Worm (Caenorhabditis elegans) whole organism, young adult: ENCODE data around the gene dao-6.

Experiments
- B0019.2 ChIP-seq: fragments of 200-800 bp; sonication (Bioruptor generic); conservative IDR thresholded peaks from 2 replicates; pipeline ENCODE4 v1.3.6; 2022; ENCODE audit warnings: missing genetic modification reagents, missing genetic modification characterization, missing compliant biosample characterization
- B0261.1 ChIP-seq: sonication (generic microtip); optimal IDR thresholded peaks from 2 replicates; lab custom pipeline; 2016; ENCODE audit warnings: mild to moderate bottlenecking, missing genetic modification characterization, moderate library complexity, missing compliant biosample characterization
- D2030.7 ChIP-seq: fragments of 200-800 bp; sonication (Bioruptor generic); IDR thresholded peaks from 2 replicates; pipeline ENCODE4 v1.3.6; 2022; ENCODE audit warnings: missing genetic modification reagents, missing genetic modification characterization, missing compliant biosample characterization
- F33H1.4 ChIP-seq: fragments of 200-800 bp; sonication (Bioruptor generic); IDR thresholded peaks from 2 replicates; pipeline ENCODE4 v1.3.6; 2022; ENCODE audit warnings: missing genetic modification reagents, missing genetic modification characterization, missing compliant biosample characterization
- F49E8.2 ChIP-seq: sonication (generic microtip); optimal IDR thresholded peaks from 3 replicates; lab custom pipeline; 2017; ENCODE audit warnings: missing genetic modification characterization, mild to moderate bottlenecking, missing compliant biosample characterization, antibody characterized with exemption, moderate library complexity; ENCODE audit not compliant: insufficient read depth
- F52B5.7 ChIP-seq: sonication (generic microtip); optimal IDR thresholded peaks from 2 replicates; lab custom pipeline; 2016; ENCODE audit warnings: mild to moderate bottlenecking, missing genetic modification characterization, missing compliant biosample characterization
- K11D2.4 ChIP-seq: fragments of 200-800 bp; sonication (Bioruptor generic); IDR thresholded peaks from 2 replicates; pipeline ENCODE4 v1.3.6; 2022; ENCODE audit warnings: missing genetic modification reagents, missing genetic modification characterization, missing compliant biosample characterization
- attf-3 ChIP-seq: fragments of 200-800 bp; sonication (Bioruptor generic); conservative IDR thresholded peaks from 2 replicates; pipeline ENCODE4 v1.3.6; 2022; ENCODE audit warnings: missing genetic modification reagents, missing genetic modification characterization, missing compliant biosample characterization
- attf-6 ChIP-seq: fragments of 200-800 bp; sonication (Bioruptor generic); IDR thresholded peaks from 2 replicates; pipeline ENCODE4 v1.3.6; 2022; ENCODE audit warnings: missing genetic modification reagents, missing genetic modification characterization, missing compliant biosample characterization
- ceh-27 ChIP-seq: fragments of 200-800 bp; sonication (Bioruptor generic); optimal IDR thresholded peaks from 2 replicates; lab custom pipeline; 2018; ENCODE audit warnings: mild to moderate bottlenecking, missing genetic modification characterization, moderate library complexity, missing compliant biosample characterization
- dox-1 ChIP-seq: fragments of 200-800 bp; sonication (Bioruptor generic); IDR thresholded peaks from 2 replicates; pipeline ENCODE4 v1.3.6; 2022; ENCODE audit warnings: missing genetic modification reagents, missing genetic modification characterization, missing compliant biosample characterization
- egl-44 ChIP-seq: fragments of 200-800 bp; sonication (Bioruptor generic); IDR thresholded peaks from 2 replicates; pipeline ENCODE4 v1.3.6; 2022; ENCODE audit warnings: missing genetic modification reagents, missing genetic modification characterization, missing compliant biosample characterization
- egrh-3 ChIP-seq: fragments of 200-800 bp; sonication (Bioruptor generic); IDR thresholded peaks from 2 replicates; pipeline ENCODE4 v1.3.6; 2022; ENCODE audit warnings: missing genetic modification reagents, missing genetic modification characterization, missing compliant biosample characterization
- ekl-4 ChIP-seq: fragments of 200-800 bp; sonication (Bioruptor generic); IDR thresholded peaks from 2 replicates; pipeline ENCODE4 v1.3.6; 2022; ENCODE audit warnings: missing genetic modification reagents, missing genetic modification characterization, missing compliant biosample characterization
- gei-17 ChIP-seq: fragments of 200-800 bp; sonication (Bioruptor generic); optimal IDR thresholded peaks from 2 replicates; lab custom pipeline; 2018; ENCODE audit warnings: mild to moderate bottlenecking, missing genetic modification characterization, missing compliant biosample characterization
- hlh-12 ChIP-seq: sonication (generic microtip); optimal IDR thresholded peaks from 2 replicates; lab custom pipeline; 2016; ENCODE audit warnings: missing genetic modification characterization, missing compliant biosample characterization
- hmg-20 ChIP-seq: fragments of 200-800 bp; sonication (Bioruptor generic); IDR thresholded peaks from 2 replicates; pipeline ENCODE4 v1.3.6; 2022; ENCODE audit warnings: missing genetic modification reagents, missing genetic modification characterization, missing compliant biosample characterization
- let-607 ChIP-seq, 2 experiments: fragments of 200-800 bp in 1 of 2; sonication (Bioruptor generic) in 1 of 2; sonication (generic microtip) in 1 of 2; optimal IDR thresholded peaks; 2 replicates each; lab custom pipeline; 2016 to 2018; ENCODE audit warnings: mild to moderate bottlenecking in 2 of 2, missing compliant biosample characterization in 2 of 2, missing genetic modification characterization in 2 of 2, moderate library complexity in 2 of 2, missing genotype in 1 of 2
- lir-1 ChIP-seq: fragments of 200-800 bp; sonication (Bioruptor generic); conservative IDR thresholded peaks from 2 replicates; pipeline ENCODE4 v1.3.6; 2022; ENCODE audit warnings: missing genetic modification reagents, missing genetic modification characterization, missing compliant biosample characterization
- lsl-1 ChIP-seq: fragments of 200-800 bp; sonication (Bioruptor generic); optimal IDR thresholded peaks from 2 replicates; lab custom pipeline; 2018; ENCODE audit warnings: mild to moderate bottlenecking, missing genetic modification characterization, moderate library complexity, missing compliant biosample characterization
- madf-10 ChIP-seq: sonication (generic microtip); optimal IDR thresholded peaks from 2 replicates; lab custom pipeline; 2016; ENCODE audit warnings: mild to moderate bottlenecking, missing genetic modification characterization, missing compliant biosample characterization
- madf-6 ChIP-seq: fragments of 200-800 bp; sonication (Bioruptor generic); IDR thresholded peaks from 2 replicates; pipeline ENCODE4 v1.3.6; 2022; ENCODE audit warnings: missing genetic modification reagents, missing genetic modification characterization, missing compliant biosample characterization
- mes-4 ChIP-seq: sonication (generic microtip); optimal IDR thresholded peaks from 2 replicates; lab custom pipeline; 2016; ENCODE audit warnings: missing genotype, missing genetic modification characterization, missing compliant biosample characterization
- nfya-2 ChIP-seq: fragments of 200-800 bp; sonication (Bioruptor generic); IDR thresholded peaks from 2 replicates; pipeline ENCODE4 v1.3.6; 2022; ENCODE audit warnings: missing genetic modification reagents, missing genetic modification characterization, missing compliant biosample characterization
- nfyb-1 ChIP-seq: fragments of 200-800 bp; sonication (Bioruptor generic); IDR thresholded peaks from 2 replicates; pipeline ENCODE4 v1.3.6; 2022; ENCODE audit warnings: missing genetic modification reagents, missing genetic modification characterization, missing compliant biosample characterization
- nhr-179 ChIP-seq: sonication (generic microtip); optimal IDR thresholded peaks from 2 replicates; lab custom pipeline; 2016; ENCODE audit warnings: mild to moderate bottlenecking, missing genetic modification characterization, missing compliant biosample characterization
- rpc-1 ChIP-seq, 2 experiments: fragments of 150-350 bp in 1 of 2; sonication (generic microtip) in 1 of 2; optimal IDR thresholded peaks; 2 replicates each; lab custom pipeline; 2014 to 2018; ENCODE audit warnings: missing biosample characterization in 1 of 2, missing genetic modification characterization in 1 of 2, missing genetic modification reagents in 1 of 2, missing genotype in 1 of 2
- snpc-1.1 ChIP-seq: sonication (generic microtip); optimal IDR thresholded peaks from 2 replicates; lab custom pipeline; 2017; ENCODE audit warnings: missing genetic modification characterization, mild to moderate bottlenecking, missing compliant biosample characterization, antibody characterized with exemption, moderate library complexity, missing genotype, missing genetic modification reagents; ENCODE audit not compliant: insufficient read depth
- snpc-1.3 ChIP-seq: sonication (generic microtip); optimal IDR thresholded peaks from 2 replicates; lab custom pipeline; 2017; ENCODE audit warnings: missing genetic modification characterization, mild to moderate bottlenecking, missing compliant biosample characterization, antibody characterized with exemption, moderate library complexity, missing genotype, missing genetic modification reagents; ENCODE audit not compliant: insufficient read depth
- snpc-4 ChIP-seq, 5 experiments: fragments of 150-350 bp in 1 of 5; sonication (generic microtip) in 4 of 5; optimal IDR thresholded peaks; 2 replicates each; lab custom pipeline; 2014 to 2018; ENCODE audit warnings: missing genetic modification characterization in 5 of 5, missing biosample characterization in 3 of 5, antibody characterized with exemption in 2 of 5, mild to moderate bottlenecking in 2 of 5, missing compliant biosample characterization in 2 of 5, missing genotype in 2 of 5, moderate library complexity in 2 of 5, missing genetic modification reagents in 1 of 5
- tbp1 ChIP-seq: fragments of 200-800 bp; sonication (Bioruptor generic); optimal IDR thresholded peaks from 2 replicates; lab custom pipeline; 2018; ENCODE audit warnings: mild to moderate bottlenecking, missing genetic modification characterization, missing compliant biosample characterization
- unc-62 ChIP-seq: fragments of 150-350 bp; optimal IDR thresholded peaks from 2 replicates; lab custom pipeline; 2014; ENCODE audit warnings: missing biosample characterization, missing genetic modification reagents, missing genetic modification characterization
- zfh-2 ChIP-seq: fragments of 200-800 bp; sonication (Bioruptor generic); conservative IDR thresholded peaks from 2 replicates; pipeline ENCODE4 v1.3.6; 2022; ENCODE audit warnings: missing genetic modification reagents, missing genetic modification characterization, missing compliant biosample characterization
- zim-3 ChIP-seq: sonication (generic microtip); optimal IDR thresholded peaks from 2 replicates; lab custom pipeline; 2017; ENCODE audit warnings: mild to moderate bottlenecking, missing genetic modification characterization, moderate library complexity, missing compliant biosample characterization
- ztf-18 ChIP-seq: sonication (generic microtip); optimal IDR thresholded peaks from 2 replicates; lab custom pipeline; 2016; ENCODE audit warnings: missing genotype, mild to moderate bottlenecking, missing genetic modification characterization, missing compliant biosample characterization
- ztf-22 ChIP-seq: fragments of 200-800 bp; sonication (Bioruptor generic); optimal IDR thresholded peaks from 2 replicates; lab custom pipeline; 2018; ENCODE audit warnings: mild to moderate bottlenecking, missing genetic modification characterization, moderate library complexity, missing compliant biosample characterization
- ztf-28 ChIP-seq: fragments of 200-800 bp; sonication (Bioruptor generic); IDR thresholded peaks from 2 replicates; pipeline ENCODE4 v1.3.6; 2022; ENCODE audit warnings: missing genetic modification reagents, missing genetic modification characterization, missing compliant biosample characterization
- ztf-6 ChIP-seq: fragments of 200-800 bp; sonication (Bioruptor generic); IDR thresholded peaks from 2 replicates; pipeline ENCODE4 v1.3.6; 2022; ENCODE audit warnings: missing genetic modification reagents, missing genetic modification characterization, missing compliant biosample characterization

The dao-6 gene

DNA sequence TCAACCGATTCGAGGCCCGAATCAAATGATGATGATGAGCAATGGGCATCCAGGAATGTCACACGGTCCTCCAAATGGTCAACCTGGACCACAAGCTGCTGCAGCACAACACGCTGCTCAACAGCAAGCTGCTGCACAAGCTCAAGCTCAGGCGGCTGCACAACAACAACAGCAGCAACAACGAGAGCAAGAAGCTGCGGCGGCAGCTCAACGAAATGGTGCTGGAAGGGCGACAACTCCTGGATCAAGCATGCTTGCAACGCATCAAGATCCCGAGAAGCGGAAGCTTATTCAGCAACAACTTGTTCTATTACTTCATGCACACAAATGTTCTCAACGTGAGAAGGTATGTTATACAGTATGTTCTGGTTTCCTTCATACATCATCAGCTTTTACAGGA lies 32.0 kb upstream of the dao-6 start:
- TF ChIP-seq hlh-12 (tag; lab: Kevin White, UChicago) (no peak), ekl-4 (GFP tag; lab: Robert Waterston, UW) (no peak), madf-10 (tag; lab: Kevin White, UChicago) (no peak), F33H1.4 (GFP tag; lab: Robert Waterston, UW) (no peak), zim-3 (tag; lab: Kevin White, UChicago) (peak; percentile 7), gei-17 (GFP tag; lab: Kevin White, UChicago) (no peak), dox-1 (GFP tag; lab: Robert Waterston, UW) (no peak), ztf-28 (GFP tag; lab: Robert Waterston, UW) (no peak), lsl-1 (GFP tag; lab: Kevin White, UChicago) (no peak), ztf-6 (GFP tag; lab: Robert Waterston, UW) (no peak), ztf-18 (tag; lab: Kevin White, UChicago) (no peak), attf-6 (GFP tag; lab: Robert Waterston, UW) (no peak), ceh-27 (no peak), tbp1 (GFP tag; lab: Kevin White, UChicago) (no peak), B0261.1 (tag; lab: Kevin White, UChicago) (no peak), nhr-179 (no peak), snpc-1.3 (no peak), madf-6 (GFP tag; lab: Robert Waterston, UW) (no peak), ztf-22 (no peak), snpc-1.1 (no peak), egl-44 (no peak), nfyb-1 (GFP tag; lab: Robert Waterston, UW) (peak; percentile 40; the same call in 1 of the 2 replicates), snpc-4 (GFP tag; optimal IDR thresholded peaks at IDR 0.05; lab: Kevin White, UChicago) (no peak), snpc-4 (tag; optimal IDR thresholded peaks at IDR 0.05; lab: Kevin White, UChicago) (no peak), lir-1 (no peak), B0019.2 (no peak), let-607 (tag; optimal IDR thresholded peaks at IDR 0.05; lab: Kevin White, UChicago) (no peak), attf-3 (GFP tag; lab: Robert Waterston, UW) (no peak), mes-4 (tag; lab: Kevin White, UChicago) (no peak), F49E8.2 (no peak), F52B5.7 (tag; lab: Kevin White, UChicago) (no peak), nfya-2 (GFP tag; lab: Robert Waterston, UW) (no peak), egrh-3 (0 out of 2 replicates have a peak, but pooled peaks have one; percentile 30), zfh-2 (peak; percentile 54; the same call in 1 of the 2 replicates), D2030.7 (no peak)
- TF ChIP-seq, all 124 proteins: peak for 4

DNA sequence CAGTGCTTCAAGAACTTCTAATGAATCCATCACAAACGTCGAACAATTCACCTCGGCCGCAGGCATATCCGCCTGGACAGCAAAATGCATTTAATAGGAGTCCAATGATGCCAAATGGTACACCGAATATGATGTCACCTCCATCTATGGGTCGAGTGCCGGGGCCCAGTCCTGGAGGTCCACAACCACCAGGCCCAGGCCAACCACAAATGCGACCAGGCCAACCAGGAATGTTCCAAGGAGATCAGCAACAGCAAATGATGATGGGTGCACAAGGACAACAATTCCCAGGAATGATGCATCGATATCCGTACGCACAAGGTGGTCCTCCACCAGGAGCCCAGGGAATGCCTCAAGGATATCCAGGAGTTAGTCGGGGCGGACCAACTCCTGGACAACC lies 31.1 kb upstream of the dao-6 start:
- TF ChIP-seq K11D2.4 (GFP tag; lab: Robert Waterston, UW) (0 out of 2 replicates have a peak, but pooled peaks have one; percentile 30), hmg-20 (no peak), zfh-2 (peak; percentile 35; the same call in 1 of the 2 replicates), rpc-1 (optimal IDR thresholded peaks at IDR 0.05; lab: Kevin White, UChicago) (no peak), rpc-1 (tag; optimal IDR thresholded peaks at IDR 0.05; lab: Kevin White, UChicago) (no peak), unc-62 (no peak)
